Worm (Caenorhabditis elegans) whole organism, young adult: ENCODE data around the gene C54D10.9.

Source experiments
- B0019.2 ChIP-seq: fragments of 200-800 bp; sonication (Bioruptor generic); conservative IDR thresholded peaks from 2 replicates; pipeline ENCODE4 v1.3.6; 2022; ENCODE audit warnings: missing genetic modification reagents, missing genetic modification characterization, missing compliant biosample characterization
- C17E4.6 ChIP-seq: fragments of 200-800 bp; sonication (Bioruptor generic); IDR thresholded peaks from 2 replicates; pipeline ENCODE4 v1.3.6; 2022; ENCODE audit warnings: missing genetic modification reagents, missing genetic modification characterization, missing compliant biosample characterization
- F10E7.11 ChIP-seq: sonication (generic microtip); optimal IDR thresholded peaks from 2 replicates; lab custom pipeline; 2017; ENCODE audit warnings: mild to moderate bottlenecking, missing genetic modification characterization, moderate library complexity, missing compliant biosample characterization
- F23B12.7 ChIP-seq: sonication (generic microtip); optimal IDR thresholded peaks from 2 replicates; lab custom pipeline; 2017; ENCODE audit warnings: missing genetic modification characterization, mild to moderate bottlenecking, missing compliant biosample characterization, antibody characterized with exemption, moderate library complexity; ENCODE audit not compliant: insufficient read depth
- F33H1.4 ChIP-seq: fragments of 200-800 bp; sonication (Bioruptor generic); IDR thresholded peaks from 2 replicates; pipeline ENCODE4 v1.3.6; 2022; ENCODE audit warnings: missing genetic modification reagents, missing genetic modification characterization, missing compliant biosample characterization
- F39B2.1 ChIP-seq: fragments of 200-800 bp; sonication (Bioruptor generic); IDR thresholded peaks from 2 replicates; pipeline ENCODE4 v1.3.6; 2022; ENCODE audit warnings: missing genetic modification reagents, missing genetic modification characterization, missing compliant biosample characterization
- F52B5.7 ChIP-seq: sonication (generic microtip); optimal IDR thresholded peaks from 2 replicates; lab custom pipeline; 2016; ENCODE audit warnings: mild to moderate bottlenecking, missing genetic modification characterization, missing compliant biosample characterization
- F57A8.1 ChIP-seq: fragments of 200-800 bp; sonication (Bioruptor generic); optimal IDR thresholded peaks from 2 replicates; lab custom pipeline; 2018; ENCODE audit warnings: mild to moderate bottlenecking, missing genetic modification characterization, moderate library complexity, missing compliant biosample characterization
- K11D2.4 ChIP-seq: fragments of 200-800 bp; sonication (Bioruptor generic); IDR thresholded peaks from 2 replicates; pipeline ENCODE4 v1.3.6; 2022; ENCODE audit warnings: missing genetic modification reagents, missing genetic modification characterization, missing compliant biosample characterization
- aptf-2 ChIP-seq: fragments of 200-800 bp; sonication (Bioruptor generic); conservative IDR thresholded peaks from 2 replicates; pipeline ENCODE4 v1.3.6; 2022; ENCODE audit warnings: missing genetic modification reagents, missing genetic modification characterization, missing compliant biosample characterization
- aptf-3 ChIP-seq: fragments of 200-800 bp; sonication (Bioruptor generic); IDR thresholded peaks from 2 replicates; pipeline ENCODE4 v1.3.6; 2022; ENCODE audit warnings: missing genetic modification characterization, missing compliant biosample characterization
- atf-7 ChIP-seq: sonication (generic microtip); optimal IDR thresholded peaks from 2 replicates; lab custom pipeline; 2017; ENCODE audit warnings: mild to moderate bottlenecking, missing genetic modification characterization, missing compliant biosample characterization
- athp-1 ChIP-seq: sonication (generic microtip); optimal IDR thresholded peaks from 2 replicates; lab custom pipeline; 2017; ENCODE audit warnings: mild to moderate bottlenecking, missing genetic modification characterization, missing compliant biosample characterization
- attf-3 ChIP-seq: fragments of 200-800 bp; sonication (Bioruptor generic); conservative IDR thresholded peaks from 2 replicates; pipeline ENCODE4 v1.3.6; 2022; ENCODE audit warnings: missing genetic modification reagents, missing genetic modification characterization, missing compliant biosample characterization
- attf-6 ChIP-seq: fragments of 200-800 bp; sonication (Bioruptor generic); IDR thresholded peaks from 2 replicates; pipeline ENCODE4 v1.3.6; 2022; ENCODE audit warnings: missing genetic modification reagents, missing genetic modification characterization, missing compliant biosample characterization
- cebp-1 ChIP-seq, 2 experiments: fragments of 200-800 bp in 1 of 2; sonication (Bioruptor generic) in 1 of 2; sonication (generic microtip) in 1 of 2; IDR thresholded peaks in 1 of 2; optimal IDR thresholded peaks in 1 of 2; 2 replicates each; pipeline versions ENCODE4 v1.3.6 to Lab custom; 2017 to 2022; ENCODE audit warnings: missing compliant biosample characterization in 2 of 2, missing genetic modification characterization in 2 of 2, mild to moderate bottlenecking in 1 of 2, missing genetic modification reagents in 1 of 2, moderate library complexity in 1 of 2
- cebp-2 ChIP-seq: fragments of 200-800 bp; sonication (Bioruptor generic); IDR thresholded peaks from 2 replicates; pipeline ENCODE4 v1.3.6; 2022; ENCODE audit warnings: missing genetic modification characterization, missing compliant biosample characterization
- ceh-100 ChIP-seq: fragments of 200-800 bp; sonication (Bioruptor generic); IDR thresholded peaks from 2 replicates; pipeline ENCODE4 v1.3.6; 2022; ENCODE audit warnings: missing genetic modification reagents, missing genetic modification characterization, missing compliant biosample characterization
- ceh-27 ChIP-seq: fragments of 200-800 bp; sonication (Bioruptor generic); optimal IDR thresholded peaks from 2 replicates; lab custom pipeline; 2018; ENCODE audit warnings: mild to moderate bottlenecking, missing genetic modification characterization, moderate library complexity, missing compliant biosample characterization
- chd-7 ChIP-seq: sonication (generic microtip); optimal IDR thresholded peaks from 2 replicates; lab custom pipeline; 2016; ENCODE audit warnings: mild to moderate bottlenecking, missing genetic modification characterization, moderate library complexity, missing compliant biosample characterization
- ekl-4 ChIP-seq: fragments of 200-800 bp; sonication (Bioruptor generic); IDR thresholded peaks from 2 replicates; pipeline ENCODE4 v1.3.6; 2022; ENCODE audit warnings: missing genetic modification reagents, missing genetic modification characterization, missing compliant biosample characterization
- hlh-26 ChIP-seq: fragments of 200-800 bp; sonication (Bioruptor generic); conservative IDR thresholded peaks from 2 replicates; pipeline ENCODE4 v1.3.6; 2022; ENCODE audit warnings: missing genetic modification reagents, missing genetic modification characterization, missing compliant biosample characterization
- hmg-1.2 ChIP-seq: fragments of 200-800 bp; sonication (Bioruptor generic); IDR thresholded peaks from 2 replicates; pipeline ENCODE4 v1.3.6; 2022; ENCODE audit warnings: missing genetic modification reagents, missing genetic modification characterization, missing compliant biosample characterization
- hsf-1 ChIP-seq: fragments of 200-800 bp; sonication (Bioruptor generic); IDR thresholded peaks from 2 replicates; pipeline ENCODE4 v1.3.6; 2022; ENCODE audit warnings: missing genetic modification reagents, missing genetic modification characterization, missing compliant biosample characterization
- let-526 ChIP-seq: fragments of 200-800 bp; sonication (Bioruptor generic); IDR thresholded peaks from 2 replicates; pipeline ENCODE4 v1.3.6; 2022; ENCODE audit warnings: missing genetic modification reagents, missing genetic modification characterization, missing compliant biosample characterization
- lin-35 ChIP-seq, 3 experiments: fragments of 150-350 bp in 2 of 3; sonication (generic microtip) in 1 of 3; optimal IDR thresholded peaks; 2 replicates each; lab custom pipeline; 2014 to 2018; ENCODE audit warnings: missing biosample characterization in 3 of 3, missing genetic modification characterization in 3 of 3, missing genetic modification reagents in 3 of 3
- lin-54 ChIP-seq: fragments of 200-800 bp; sonication (Bioruptor generic); optimal IDR thresholded peaks from 2 replicates; lab custom pipeline; 2018; ENCODE audit warnings: mild to moderate bottlenecking, missing genetic modification characterization, missing compliant biosample characterization
- madf-3 ChIP-seq: fragments of 200-800 bp; sonication (Bioruptor generic); IDR thresholded peaks from 2 replicates; pipeline ENCODE4 v1.3.6; 2022; ENCODE audit warnings: missing genetic modification reagents, missing genetic modification characterization, missing compliant biosample characterization
- nfya-1 ChIP-seq: sonication (generic microtip); optimal IDR thresholded peaks from 2 replicates; lab custom pipeline; 2017; ENCODE audit warnings: antibody characterized with exemption, missing compliant biosample characterization, missing genetic modification characterization, borderline replicate concordance; ENCODE audit not compliant: insufficient read depth
- nfya-2 ChIP-seq: fragments of 200-800 bp; sonication (Bioruptor generic); IDR thresholded peaks from 2 replicates; pipeline ENCODE4 v1.3.6; 2022; ENCODE audit warnings: missing genetic modification reagents, missing genetic modification characterization, missing compliant biosample characterization
- nfyb-1 ChIP-seq: fragments of 200-800 bp; sonication (Bioruptor generic); IDR thresholded peaks from 2 replicates; pipeline ENCODE4 v1.3.6; 2022; ENCODE audit warnings: missing genetic modification reagents, missing genetic modification characterization, missing compliant biosample characterization
- nhr-179 ChIP-seq: sonication (generic microtip); optimal IDR thresholded peaks from 2 replicates; lab custom pipeline; 2016; ENCODE audit warnings: mild to moderate bottlenecking, missing genetic modification characterization, missing compliant biosample characterization
- nhr-27 ChIP-seq: fragments of 200-800 bp; sonication (Bioruptor generic); optimal IDR thresholded peaks from 2 replicates; lab custom pipeline; 2018; ENCODE audit warnings: mild to moderate bottlenecking, missing genetic modification characterization, moderate library complexity, missing compliant biosample characterization
- nhr-80 ChIP-seq: sonication (generic microtip); optimal IDR thresholded peaks from 2 replicates; lab custom pipeline; 2016; ENCODE audit warnings: missing genetic modification characterization, missing compliant biosample characterization
- nhr-90 ChIP-seq: sonication (generic microtip); optimal IDR thresholded peaks from 2 replicates; lab custom pipeline; 2016; ENCODE audit warnings: missing genotype, mild to moderate bottlenecking, missing genetic modification characterization, missing compliant biosample characterization
- snpc-1.1 ChIP-seq: sonication (generic microtip); optimal IDR thresholded peaks from 2 replicates; lab custom pipeline; 2017; ENCODE audit warnings: missing genetic modification characterization, mild to moderate bottlenecking, missing compliant biosample characterization, antibody characterized with exemption, moderate library complexity, missing genotype, missing genetic modification reagents; ENCODE audit not compliant: insufficient read depth
- snpc-1.3 ChIP-seq: sonication (generic microtip); optimal IDR thresholded peaks from 2 replicates; lab custom pipeline; 2017; ENCODE audit warnings: missing genetic modification characterization, mild to moderate bottlenecking, missing compliant biosample characterization, antibody characterized with exemption, moderate library complexity, missing genotype, missing genetic modification reagents; ENCODE audit not compliant: insufficient read depth
- snpc-3.4 ChIP-seq: sonication (generic microtip); optimal IDR thresholded peaks from 2 replicates; lab custom pipeline; 2017; ENCODE audit warnings: missing genetic modification characterization, mild to moderate bottlenecking, missing compliant biosample characterization, antibody characterized with exemption, moderate library complexity, missing genotype, missing genetic modification reagents
- tbx-9 ChIP-seq: sonication (generic microtip); optimal IDR thresholded peaks from 2 replicates; lab custom pipeline; 2016; ENCODE audit warnings: borderline replicate concordance, missing genetic modification characterization, inconsistent platforms, missing compliant biosample characterization
- unc-130 ChIP-seq: sonication (generic microtip); optimal IDR thresholded peaks from 2 replicates; lab custom pipeline; 2016; ENCODE audit warnings: missing genetic modification reagents, missing genetic modification characterization, missing compliant biosample characterization
- xnd-1 ChIP-seq: sonication (generic microtip); optimal IDR thresholded peaks from 2 replicates; lab custom pipeline; 2016; ENCODE audit warnings: missing genotype, missing genetic modification reagents, missing genetic modification characterization, missing compliant biosample characterization
- zim-3 ChIP-seq: sonication (generic microtip); optimal IDR thresholded peaks from 2 replicates; lab custom pipeline; 2017; ENCODE audit warnings: mild to moderate bottlenecking, missing genetic modification characterization, moderate library complexity, missing compliant biosample characterization
- ztf-22 ChIP-seq: fragments of 200-800 bp; sonication (Bioruptor generic); optimal IDR thresholded peaks from 2 replicates; lab custom pipeline; 2018; ENCODE audit warnings: mild to moderate bottlenecking, missing genetic modification characterization, moderate library complexity, missing compliant biosample characterization
- ztf-28 ChIP-seq: fragments of 200-800 bp; sonication (Bioruptor generic); IDR thresholded peaks from 2 replicates; pipeline ENCODE4 v1.3.6; 2022; ENCODE audit warnings: missing genetic modification reagents, missing genetic modification characterization, missing compliant biosample characterization
- ztf-3 ChIP-seq: fragments of 200-800 bp; sonication (Bioruptor generic); optimal IDR thresholded peaks from 2 replicates; lab custom pipeline; 2018; ENCODE audit warnings: mild to moderate bottlenecking, missing genetic modification characterization, missing compliant biosample characterization

Gene C54D10.9

ce11 chrV:12491070-12491643, 44.2 kb downstream of the C54D10.9 start (continued):
- TF ChIP-seq C17E4.6 (GFP tag; lab: Robert Waterston, UW) (0 out of 2 replicates have a peak, but pooled peaks have one; percentile 9), F39B2.1 (0 out of 2 replicates have a peak, but pooled peaks have one; percentile 85), nhr-80 (tag; lab: Kevin White, UChicago) (peak; percentile 57), snpc-3.4 (tag; lab: Kevin White, UChicago) (peak; percentile 99), cebp-1 (GFP tag; IDR thresholded peaks at IDR 0.05; lab: Robert Waterston, UW) (no peak), cebp-1 (tag; optimal IDR thresholded peaks at IDR 0.05; lab: Kevin White, UChicago) (peak; percentile 62), F23B12.7 (tag; lab: Kevin White, UChicago) (peak; percentile 56), nfya-1 (no peak), madf-3 (0 out of 2 replicates have a peak, but pooled peaks have one; percentile 7), F10E7.11 (no peak), aptf-3 (GFP tag; lab: Robert Waterston, UW) (no peak), B0019.2 (GFP tag; lab: Robert Waterston, UW) (peak; percentile 50; the same call in 1 of the 2 replicates), ztf-22 (GFP tag; lab: Kevin White, UChicago) (peak; percentile 11), nhr-27 (tag; lab: Kevin White, UChicago) (no peak), attf-6 (GFP tag; lab: Robert Waterston, UW) (peak; percentile 91), xnd-1 (tag; lab: Kevin White, UChicago) (peak; percentile 36), nhr-90 (tag; lab: Kevin White, UChicago) (no peak), zim-3 (tag; lab: Kevin White, UChicago) (no peak), ztf-28 (GFP tag; lab: Robert Waterston, UW) (peak; percentile 81; the same call in 1 of the 2 replicates), aptf-2 (GFP tag; lab: Robert Waterston, UW) (no peak), lin-35 (GFP tag; optimal IDR thresholded peaks at IDR 0.05; lab: Kevin White, UChicago) (peak in 1 of 3 experiments; percentile 22), nfyb-1 (GFP tag; lab: Robert Waterston, UW) (peak; percentile 87), atf-7 (tag; lab: Kevin White, UChicago) (peak; percentile 10), nhr-179 (tag; lab: Kevin White, UChicago) (no peak), let-526 (GFP tag; lab: Robert Waterston, UW) (no peak), F57A8.1 (GFP tag; lab: Kevin White, UChicago) (no peak), ceh-100 (GFP tag; lab: Robert Waterston, UW) (peak; percentile 71), K11D2.4 (GFP tag; lab: Robert Waterston, UW) (peak; percentile 68; the same call in 1 of the 2 replicates), snpc-1.3 (tag; lab: Kevin White, UChicago) (peak; percentile 97), chd-7 (tag; lab: Kevin White, UChicago) (no peak), cebp-2 (0 out of 2 replicates have a peak, but pooled peaks have one; percentile 45), athp-1 (tag; lab: Kevin White, UChicago) (no peak), hsf-1 (GFP tag; lab: Robert Waterston, UW) (peak; percentile 72), F33H1.4 (GFP tag; lab: Robert Waterston, UW) (peak; percentile 50), attf-3 (GFP tag; lab: Robert Waterston, UW) (peak; percentile 75), ztf-3 (GFP tag; lab: Kevin White, UChicago) (no peak), hlh-26 (no peak), nfya-2 (no peak), hmg-1.2 (GFP tag; lab: Robert Waterston, UW) (peak; percentile 97), unc-130 (peak; percentile 13), F52B5.7 (tag; lab: Kevin White, UChicago) (no peak), ceh-27 (GFP tag; lab: Kevin White, UChicago) (no peak), lin-54 (peak; percentile 82), snpc-1.1 (tag; lab: Kevin White, UChicago) (peak; percentile 100), tbx-9 (tag; lab: Kevin White, UChicago) (no peak), ekl-4 (GFP tag; lab: Robert Waterston, UW) (peak; percentile 93)
